Worm (Caenorhabditis elegans): ENCODE measurements around the gene nhr-34.

Gene nhr-34

DNA sequence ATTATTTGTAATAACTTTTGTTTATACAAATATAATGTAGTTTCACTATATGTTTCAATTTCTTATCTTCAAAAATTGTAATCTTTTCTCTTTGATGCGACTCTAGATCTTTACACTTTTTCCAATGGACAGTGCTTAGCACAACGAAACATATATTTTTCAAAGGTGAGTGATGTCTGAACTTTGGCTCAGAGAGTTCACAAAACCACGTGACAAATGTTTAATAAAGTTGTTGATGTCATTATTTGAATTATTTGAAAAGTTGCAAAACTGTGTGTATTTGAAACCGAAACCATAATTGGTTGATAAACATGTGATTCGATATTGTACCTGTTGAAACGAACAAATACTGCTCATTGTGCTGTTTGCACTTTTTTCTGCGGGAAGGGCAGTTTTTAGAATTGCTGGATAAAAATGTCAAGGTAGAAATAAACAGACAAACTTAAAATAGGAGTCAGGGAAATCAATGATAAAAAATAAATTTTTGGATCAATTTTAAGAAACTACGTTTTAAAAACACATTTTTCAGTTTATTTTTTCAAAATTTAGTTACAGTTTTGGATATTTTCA lies 7.3 kb downstream of the nhr-34 start (continued):
- TF ChIP-seq tlp-1 (tag; optimal IDR thresholded peaks at IDR 0.05) (no peak), lin-35 (GFP tag; optimal IDR thresholded peaks at IDR 0.05) (peak in 1 of 2 experiments; percentile 14), egl-27 (tag; optimal IDR thresholded peaks at IDR 0.05) (no peak), C34B4.2 (tag; optimal IDR thresholded peaks at IDR 0.05) (no peak), fkh-10 (GFP tag; optimal IDR thresholded peaks at IDR 0.05) (no peak), aha-1 (tag; optimal IDR thresholded peaks at IDR 0.05) (no peak), swsn-7 (tag; optimal IDR thresholded peaks at IDR 0.05) (no peak), snu-23 (GFP tag; optimal IDR thresholded peaks at IDR 0.05) (peak; percentile 23), mef-2 (tag; optimal IDR thresholded peaks at IDR 0.05) (no peak), nhr-47 (tag; optimal IDR thresholded peaks at IDR 0.05) (no peak), nhr-77 (tag; optimal IDR thresholded peaks at IDR 0.05) (no peak), elt-3 (tag; optimal IDR thresholded peaks at IDR 0.05) (no peak), sup-37 (GFP tag; optimal IDR thresholded peaks at IDR 0.05) (no peak), nhr-90 (tag; optimal IDR thresholded peaks at IDR 0.05; ENCODE audit: poor library complexity) (no peak), egl-13 (tag; optimal IDR thresholded peaks at IDR 0.05) (no peak), nhr-85 (tag) (no peak), pqm-1 (tag; optimal IDR thresholded peaks at IDR 0.05) (no peak), zip-4 (GFP tag; optimal IDR thresholded peaks at IDR 0.05) (no peak), unc-30 (tag; optimal IDR thresholded peaks at IDR 0.05) (no peak), lin-14 (GFP tag; optimal IDR thresholded peaks at IDR 0.05) (peak; percentile 46), jun-1 (tag; optimal IDR thresholded peaks at IDR 0.05) (no peak), C04F5.9 (tag; optimal IDR thresholded peaks at IDR 0.05) (no peak), alr-1 (tag; optimal IDR thresholded peaks at IDR 0.05; ENCODE audit: borderline replicate concordance) (no peak), nhr-20 (tag; optimal IDR thresholded peaks at IDR 0.05) (peak; percentile 77), unc-62 (GFP tag; optimal IDR thresholded peaks at IDR 0.05) (no peak), elt-2 (tag; optimal IDR thresholded peaks at IDR 0.05) (peak; percentile 65), isw-1 (GFP tag; IDR thresholded peaks at IDR 0.05) (no peak), lin-39 (tag; optimal IDR thresholded peaks at IDR 0.05) (no peak), nhr-11 (tag; optimal IDR thresholded peaks at IDR 0.05) (no peak), mdl-1 (tag; optimal IDR thresholded peaks at IDR 0.05) (peak in 1 of 2 experiments; percentile 31), pax-3 (tag; optimal IDR thresholded peaks at IDR 0.05) (no peak), nhr-84 (tag; optimal IDR thresholded peaks at IDR 0.05) (no peak), lin-15B (tag; optimal IDR thresholded peaks at IDR 0.05) (no peak), skn-1 (tag; optimal IDR thresholded peaks at IDR 0.05) (no peak), unc-86 (tag; optimal IDR thresholded peaks at IDR 0.05) (no peak), mab-9 (GFP tag; IDR thresholded peaks at IDR 0.05) (no peak), nhr-71 (tag; optimal IDR thresholded peaks at IDR 0.05) (peak; percentile 64), efl-1 (optimal IDR thresholded peaks at IDR 0.05) (no peak), efl-1 (GFP tag; optimal IDR thresholded peaks at IDR 0.05 in 1 of 2) (peak in 1 of 2 experiments; percentile 56), fos-1 (tag; optimal IDR thresholded peaks at IDR 0.05) (no peak)

DNA sequence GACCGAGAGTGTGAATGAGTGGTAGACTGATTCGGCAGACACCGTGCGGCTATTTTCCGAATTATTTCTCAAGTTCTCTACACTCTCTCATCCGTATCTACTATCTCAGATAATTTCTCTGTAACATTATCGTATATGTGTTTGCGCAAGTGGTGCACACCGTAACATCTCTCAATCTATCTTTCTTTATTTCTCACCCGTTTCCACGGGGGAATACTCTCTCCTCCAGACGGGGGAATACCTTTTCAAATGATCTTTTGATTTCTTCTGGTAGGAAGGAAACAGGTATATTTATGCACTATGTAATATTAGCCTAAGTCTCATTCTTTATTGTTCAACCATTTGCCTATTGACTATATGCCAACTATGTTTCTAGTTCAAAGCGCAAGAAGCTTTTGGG lies 8.4 kb downstream of the nhr-34 start:
- TF ChIP-seq lin-14 (GFP tag; optimal IDR thresholded peaks at IDR 0.05) (peak; percentile 11), nhr-77 (tag; optimal IDR thresholded peaks at IDR 0.05) (no peak), nhr-85 (tag) (peak; percentile 73), nhr-90 (tag; optimal IDR thresholded peaks at IDR 0.05; ENCODE audit: poor library complexity) (no peak), tbx-2 (tag; optimal IDR thresholded peaks at IDR 0.05) (no peak), irx-1 (tag; optimal IDR thresholded peaks at IDR 0.05) (no peak), ets-5 (GFP tag; IDR thresholded peaks at IDR 0.05) (no peak), egl-27 (tag; optimal IDR thresholded peaks at IDR 0.05) (no peak), lir-3 (tag; optimal IDR thresholded peaks at IDR 0.05; ENCODE audit: poor library complexity) (no peak), nhr-76 (tag; optimal IDR thresholded peaks at IDR 0.05) (no peak), lsy-2 (tag; optimal IDR thresholded peaks at IDR 0.05) (peak in 1 of 2 experiments; percentile 10), efl-1 (optimal IDR thresholded peaks at IDR 0.05) (no peak), efl-1 (GFP tag; optimal IDR thresholded peaks at IDR 0.05 in 1 of 2) (no peak), unc-98 (GFP tag; IDR thresholded peaks at IDR 0.05) (no peak), ceh-88 (GFP tag; IDR thresholded peaks at IDR 0.05) (no peak), sptf-1 (tag; optimal IDR thresholded peaks at IDR 0.05) (no peak), snu-23 (GFP tag; optimal IDR thresholded peaks at IDR 0.05) (no peak), zag-1 (tag; optimal IDR thresholded peaks at IDR 0.05) (no peak), fkh-10 (GFP tag; optimal IDR thresholded peaks at IDR 0.05) (no peak), Y116A8C.19 (tag; optimal IDR thresholded peaks at IDR 0.05; ENCODE audit: borderline replicate concordance) (no peak), elt-2 (tag; optimal IDR thresholded peaks at IDR 0.05) (peak; percentile 4), fkh-4 (tag; optimal IDR thresholded peaks at IDR 0.05; ENCODE audit: borderline replicate concordance) (no peak), nhr-19 (GFP tag; conservative IDR thresholded peaks at IDR 0.05) (no peak)
